Worm (Caenorhabditis elegans) whole organism, mixed stage, embryonic: ENCODE data around the gene srbc-57.

ENCODE experiments used
- M03D4.4 ChIP-seq: sonication (generic microtip); optimal IDR thresholded peaks from 2 replicates; lab custom pipeline; 2017; ENCODE audit warnings: mild to moderate bottlenecking, missing genetic modification characterization, missing compliant biosample characterization
- bed-3 ChIP-seq: fragments of 200-800 bp; sonication (Bioruptor generic); optimal IDR thresholded peaks from 3 replicates; lab custom pipeline; 2018; ENCODE audit warnings: mild to moderate bottlenecking, missing genetic modification characterization, moderate library complexity, missing compliant biosample characterization
- blmp-1 ChIP-seq: fragments of 150-350 bp; optimal IDR thresholded peaks from 2 replicates; lab custom pipeline; 2014; ENCODE audit warnings: missing biosample characterization, missing genetic modification characterization
- ceh-39 ChIP-seq: fragments of 150-350 bp; optimal IDR thresholded peaks from 2 replicates; lab custom pipeline; 2014; ENCODE audit warnings: missing biosample characterization, missing genetic modification characterization
- ceh-43 ChIP-seq: fragments of 200-800 bp; sonication (Bioruptor generic); optimal IDR thresholded peaks from 2 replicates; lab custom pipeline; 2018; ENCODE audit warnings: mild to moderate bottlenecking, missing genetic modification characterization, moderate library complexity, missing compliant biosample characterization
- ces-1 ChIP-seq: fragments of 150-350 bp; optimal IDR thresholded peaks from 2 replicates; lab custom pipeline; 2014; ENCODE audit warnings: missing biosample characterization, missing genetic modification reagents, missing genetic modification characterization
- cnd-1 ChIP-seq: fragments of 200-800 bp; sonication (Bioruptor generic); optimal IDR thresholded peaks from 2 replicates; lab custom pipeline; 2018; ENCODE audit warnings: mild to moderate bottlenecking, missing genetic modification characterization, missing compliant biosample characterization
- drap-1 ChIP-seq: fragments of 200-800 bp; sonication (Bioruptor generic); optimal IDR thresholded peaks from 3 replicates; lab custom pipeline; 2018; ENCODE audit warnings: mild to moderate bottlenecking, missing genetic modification characterization, missing compliant biosample characterization
- elt-1 ChIP-seq: sonication (generic microtip); optimal IDR thresholded peaks from 2 replicates; lab custom pipeline; 2017; ENCODE audit warnings: missing genetic modification characterization, mild to moderate bottlenecking, missing compliant biosample characterization, antibody characterized with exemption, moderate library complexity, borderline replicate concordance; ENCODE audit not compliant: insufficient read depth
- elt-3 ChIP-seq: fragments of 150-350 bp; optimal IDR thresholded peaks from 2 replicates; lab custom pipeline; 2014; ENCODE audit warnings: missing biosample characterization, missing genetic modification characterization
- flh-1 ChIP-seq: fragments of 200-800 bp; sonication (Bioruptor generic); optimal IDR thresholded peaks from 2 replicates; lab custom pipeline; 2018; ENCODE audit warnings: mild to moderate bottlenecking, missing genetic modification characterization, moderate library complexity, missing compliant biosample characterization
- ham-2 ChIP-seq: fragments of 200-800 bp; sonication (Bioruptor generic); optimal IDR thresholded peaks from 2 replicates; lab custom pipeline; 2018; ENCODE audit warnings: mild to moderate bottlenecking, missing genetic modification characterization, missing compliant biosample characterization
- hlh-1 ChIP-seq: fragments of 150-350 bp; optimal IDR thresholded peaks from 2 replicates; lab custom pipeline; 2014; ENCODE audit warnings: missing biosample characterization, missing genetic modification reagents, missing genetic modification characterization
- lin-13 ChIP-seq: fragments of 150-350 bp; optimal IDR thresholded peaks from 2 replicates; lab custom pipeline; 2014; ENCODE audit warnings: missing biosample characterization, missing genetic modification characterization
- lsy-2 ChIP-seq: fragments of 150-350 bp; optimal IDR thresholded peaks from 2 replicates; lab custom pipeline; 2014; ENCODE audit warnings: missing biosample characterization, missing genetic modification characterization
- mab-5 ChIP-seq: fragments of 150-350 bp; optimal IDR thresholded peaks from 2 replicates; lab custom pipeline; 2014; ENCODE audit warnings: missing biosample characterization, missing genetic modification characterization
- mep-1 ChIP-seq: fragments of 150-350 bp; optimal IDR thresholded peaks from 2 replicates; lab custom pipeline; 2017; ENCODE audit warnings: missing biosample characterization, missing genetic modification reagents, missing genetic modification characterization, inconsistent platforms
- mls-2 ChIP-seq: sonication (generic microtip); optimal IDR thresholded peaks from 2 replicates; lab custom pipeline; 2016; ENCODE audit warnings: mild to moderate bottlenecking, missing genetic modification characterization, moderate library complexity, missing compliant biosample characterization
- nhr-12 ChIP-seq: fragments of 150-350 bp; optimal IDR thresholded peaks from 2 replicates; lab custom pipeline; 2014; ENCODE audit warnings: missing biosample characterization, missing genetic modification characterization
- nhr-2 ChIP-seq: fragments of 150-350 bp; optimal IDR thresholded peaks from 2 replicates; lab custom pipeline; 2014; ENCODE audit warnings: missing biosample characterization, missing genetic modification characterization
- nhr-28 ChIP-seq: fragments of 150-350 bp; optimal IDR thresholded peaks from 2 replicates; lab custom pipeline; 2014; ENCODE audit warnings: missing biosample characterization, missing genetic modification characterization
- nhr-76 ChIP-seq: sonication (generic microtip); optimal IDR thresholded peaks from 2 replicates; lab custom pipeline; 2017; ENCODE audit warnings: missing biosample characterization, missing genetic modification characterization
- pha-4 ChIP-seq: fragments of 150-350 bp; optimal IDR thresholded peaks from 2 replicates; lab custom pipeline; 2018; ENCODE audit warnings: missing biosample characterization, missing genetic modification reagents, missing genetic modification characterization
- sem-2 ChIP-seq: fragments of 200-800 bp; sonication (Bioruptor generic); optimal IDR thresholded peaks from 2 replicates; lab custom pipeline; 2018; ENCODE audit warnings: mild to moderate bottlenecking, missing genetic modification characterization, missing compliant biosample characterization
- snpc-4 ChIP-seq: fragments of 150-350 bp; optimal IDR thresholded peaks from 2 replicates; lab custom pipeline; 2014; ENCODE audit warnings: missing biosample characterization, missing genetic modification characterization
- sptf-1 ChIP-seq: sonication (generic microtip); optimal IDR thresholded peaks from 2 replicates; lab custom pipeline; 2017; ENCODE audit warnings: mild to moderate bottlenecking, missing genetic modification characterization, moderate library complexity, missing compliant biosample characterization
- tbx-8 ChIP-seq: fragments of 200-800 bp; sonication (Bioruptor generic); optimal IDR thresholded peaks from 2 replicates; lab custom pipeline; 2018; ENCODE audit warnings: mild to moderate bottlenecking, missing genetic modification characterization, moderate library complexity, missing compliant biosample characterization
- unc-120 ChIP-seq: sonication (generic microtip); optimal IDR thresholded peaks from 2 replicates; lab custom pipeline; 2017; ENCODE audit warnings: missing genetic modification characterization, missing compliant biosample characterization; ENCODE audit not compliant: poor library complexity, severe bottlenecking
- unc-39 ChIP-seq: fragments of 150-350 bp; optimal IDR thresholded peaks from 2 replicates; lab custom pipeline; 2014; ENCODE audit warnings: missing biosample characterization, missing genetic modification characterization
- unc-62 ChIP-seq: fragments of 150-350 bp; optimal IDR thresholded peaks from 2 replicates; lab custom pipeline; 2014; ENCODE audit warnings: missing biosample characterization, missing genetic modification reagents, missing genetic modification characterization
- ztf-11 ChIP-seq: fragments of 150-350 bp; optimal IDR thresholded peaks from 2 replicates; lab custom pipeline; 2014; ENCODE audit warnings: missing biosample characterization, missing genetic modification characterization

The srbc-57 gene

ce11 chrV:443193-443592, 25.2 kb downstream of the srbc-57 start, which contains the start of gene srh-33:
Gene srh-33, minus strand, starts transcription at chrV:443293.
- no peak for TF ChIP-seq lin-13 (tag; lab: Kevin White, UChicago)
- TF ChIP-seq hlh-1 (tag; lab: Kevin White, UChicago): no peak
- TF ChIP-seq unc-120 (tag; lab: Kevin White, UChicago): no peak
- no peak for TF ChIP-seq unc-39 (tag; lab: Kevin White, UChicago)
- no peak for TF ChIP-seq ces-1 (GFP tag; lab: Kevin White, UChicago)
- TF ChIP-seq elt-1 (tag; lab: Kevin White, UChicago): no peak
- TF ChIP-seq ham-2 (GFP tag; lab: Kevin White, UChicago): no peak
- TF ChIP-seq nhr-28 (tag; lab: Kevin White, UChicago): no peak
- TF ChIP-seq mab-5: no peak
- no peak for TF ChIP-seq ceh-39 (tag; lab: Kevin White, UChicago)
- TF ChIP-seq nhr-12: no peak
- TF ChIP-seq elt-3: no peak
- no peak for TF ChIP-seq pha-4 (tag; lab: Kevin White, UChicago)
- TF ChIP-seq cnd-1 (tag; lab: Kevin White, UChicago): no peak
- no peak for TF ChIP-seq ztf-11
- no peak for TF ChIP-seq nhr-2 (tag; lab: Kevin White, UChicago)

ce11 chrV:440923-441322, 27.4 kb downstream of the srbc-57 start, which contains the start of gene B0554.7:
Gene B0554.7, minus strand, starts transcription at chrV:441023.
- no peak for TF ChIP-seq nhr-76 (tag; lab: Kevin White, UChicago)
- no peak for TF ChIP-seq bed-3 (GFP tag; lab: Kevin White, UChicago)
- no peak for TF ChIP-seq ceh-43 (GFP tag; lab: Kevin White, UChicago)
- no peak for TF ChIP-seq mls-2 (tag; lab: Kevin White, UChicago)
- no peak for TF ChIP-seq lsy-2 (tag; lab: Kevin White, UChicago)
- no peak for TF ChIP-seq mep-1 (tag; lab: Kevin White, UChicago)
- no peak for TF ChIP-seq tbx-8 (GFP tag; lab: Kevin White, UChicago)
- no peak for TF ChIP-seq blmp-1 (tag; lab: Kevin White, UChicago)

- TF ChIP-seq flh-1 (GFP tag; lab: Kevin White, UChicago) (no peak), sem-2 (GFP tag; lab: Kevin White, UChicago) (no peak), elt-3 (no peak), elt-1 (tag; lab: Kevin White, UChicago) (no peak)
Measured at ce11 chrV:439183-439749, 29.1 kb downstream of the srbc-57 start.

ce11 chrV:438094-438493, 30.3 kb downstream of the srbc-57 start, which contains the start of gene B0554.1:
Gene B0554.1, plus strand, starts transcription at chrV:438394.
- no peak for TF ChIP-seq lin-13 (tag; lab: Kevin White, UChicago)
- no peak for TF ChIP-seq nhr-28 (tag; lab: Kevin White, UChicago)
- TF ChIP-seq unc-62 (GFP tag; lab: Kevin White, UChicago): no peak
- no peak for TF ChIP-seq unc-39 (tag; lab: Kevin White, UChicago)
- no peak for TF ChIP-seq bed-3 (GFP tag; lab: Kevin White, UChicago)
- no peak for TF ChIP-seq elt-1 (tag; lab: Kevin White, UChicago)
- no peak for TF ChIP-seq nhr-76 (tag; lab: Kevin White, UChicago)
- TF ChIP-seq lsy-2 (tag; lab: Kevin White, UChicago): no peak
- TF ChIP-seq snpc-4 (tag; lab: Kevin White, UChicago): no peak
- TF ChIP-seq M03D4.4 (tag; lab: Kevin White, UChicago): no peak
- TF ChIP-seq mls-2 (tag; lab: Kevin White, UChicago): no peak
- no peak for TF ChIP-seq blmp-1 (tag; lab: Kevin White, UChicago)
- TF ChIP-seq mab-5: no peak
- TF ChIP-seq pha-4 (tag; lab: Kevin White, UChicago): no peak
- TF ChIP-seq ceh-39 (tag; lab: Kevin White, UChicago): no peak
- no peak for TF ChIP-seq drap-1 (GFP tag; lab: Kevin White, UChicago)

- TF ChIP-seq unc-120 (tag; lab: Kevin White, UChicago): no peak
- no peak for TF ChIP-seq mep-1 (tag; lab: Kevin White, UChicago)
- TF ChIP-seq ztf-11: no peak
- no peak for TF ChIP-seq sptf-1 (tag; lab: Kevin White, UChicago)
- TF ChIP-seq, all 35 proteins: peak for 0
Measured at ce11 chrV:433898-434297, 34.5 kb downstream of the srbc-57 start, which contains the start of gene B0554.2. Gene B0554.2, plus strand, starts transcription at chrV:434198.
